Worm (Caenorhabditis elegans) whole organism, late embryonic: Measurements from ENCODE around the gene Y43F8C.16.

ENCODE experiments used
- C08G9.2 ChIP-seq: sonication (generic microtip); optimal IDR thresholded peaks from 2 replicates; lab custom pipeline; 2016; ENCODE audit warnings: mild to moderate bottlenecking, missing genetic modification characterization, moderate library complexity, missing compliant biosample characterization
- Y22D7AL.16 ChIP-seq: sonication (generic microtip); optimal IDR thresholded peaks from 2 replicates; lab custom pipeline; 2016; ENCODE audit warnings: missing genetic modification characterization, missing compliant biosample characterization
- ahr-1 ChIP-seq: sonication (generic microtip); optimal IDR thresholded peaks from 2 replicates; lab custom pipeline; 2016; ENCODE audit warnings: missing genetic modification characterization, missing compliant biosample characterization
- ceh-14 ChIP-seq: sonication (generic microtip); optimal IDR thresholded peaks from 2 replicates; lab custom pipeline; 2016; ENCODE audit warnings: missing genotype, missing genetic modification characterization, missing compliant biosample characterization
- ceh-18 ChIP-seq: sonication (generic microtip); optimal IDR thresholded peaks from 2 replicates; lab custom pipeline; 2016; ENCODE audit warnings: missing genetic modification characterization, missing compliant biosample characterization
- ceh-19 ChIP-seq: fragments of 200-800 bp; sonication (Bioruptor generic); optimal IDR thresholded peaks from 2 replicates; lab custom pipeline; 2018; ENCODE audit warnings: mild to moderate bottlenecking, missing genetic modification characterization, missing compliant biosample characterization
- ceh-22 ChIP-seq: sonication (generic microtip); optimal IDR thresholded peaks from 2 replicates; lab custom pipeline; 2017; ENCODE audit warnings: missing biosample characterization, missing genetic modification characterization
- ceh-31 ChIP-seq: sonication (generic microtip); optimal IDR thresholded peaks from 2 replicates; lab custom pipeline; 2016; ENCODE audit warnings: missing genetic modification characterization, missing compliant biosample characterization
- ceh-34 ChIP-seq: sonication (generic microtip); optimal IDR thresholded peaks from 2 replicates; lab custom pipeline; 2016; ENCODE audit warnings: mild to moderate bottlenecking, missing genetic modification characterization, missing compliant biosample characterization
- ceh-45 ChIP-seq: fragments of 200-800 bp; sonication (Bioruptor generic); IDR thresholded peaks from 2 replicates; pipeline ENCODE4 v1.3.6; 2022; ENCODE audit warnings: missing genetic modification reagents, missing genetic modification characterization, missing compliant biosample characterization
- ceh-48 ChIP-seq: sonication (generic microtip); optimal IDR thresholded peaks from 2 replicates; lab custom pipeline; 2016; ENCODE audit warnings: missing genetic modification characterization, inconsistent platforms, missing compliant biosample characterization
- che-1 ChIP-seq: sonication (generic microtip); optimal IDR thresholded peaks from 2 replicates; lab custom pipeline; 2016; ENCODE audit warnings: mild to moderate bottlenecking, missing genetic modification characterization, missing compliant biosample characterization
- dve-1 ChIP-seq: sonication (generic microtip); optimal IDR thresholded peaks from 2 replicates; lab custom pipeline; 2017; ENCODE audit warnings: antibody characterized with exemption, mild to moderate bottlenecking, missing genetic modification characterization, missing compliant biosample characterization
- elt-2 ChIP-seq: sonication (generic microtip); optimal IDR thresholded peaks from 2 replicates; lab custom pipeline; 2016; ENCODE audit warnings: missing genetic modification reagents, missing genetic modification characterization, missing compliant biosample characterization
- eyg-1 ChIP-seq: sonication (generic microtip); optimal IDR thresholded peaks from 2 replicates; lab custom pipeline; 2016; ENCODE audit warnings: missing genotype, missing genetic modification characterization, missing compliant biosample characterization
- fkh-10 ChIP-seq: fragments of 150-350 bp; optimal IDR thresholded peaks from 2 replicates; lab custom pipeline; 2014; ENCODE audit warnings: missing biosample characterization, missing genetic modification reagents, missing genetic modification characterization
- fkh-6 ChIP-seq: sonication (generic microtip); optimal IDR thresholded peaks from 2 replicates; lab custom pipeline; 2016; ENCODE audit warnings: missing genetic modification characterization, missing compliant biosample characterization
- gmeb-2 ChIP-seq: sonication (generic microtip); optimal IDR thresholded peaks from 2 replicates; lab custom pipeline; 2016; ENCODE audit warnings: missing genetic modification characterization, inconsistent platforms, missing compliant biosample characterization
- hlh-15 ChIP-seq: sonication (generic microtip); optimal IDR thresholded peaks from 2 replicates; lab custom pipeline; 2016; ENCODE audit warnings: missing genetic modification characterization, missing compliant biosample characterization
- hlh-30 ChIP-seq: sonication (generic microtip); optimal IDR thresholded peaks from 2 replicates; lab custom pipeline; 2017; ENCODE audit warnings: antibody characterized with exemption, missing genetic modification characterization, missing compliant biosample characterization; ENCODE audit not compliant: insufficient read depth
- hlh-6 ChIP-seq: sonication (generic microtip); optimal IDR thresholded peaks from 2 replicates; lab custom pipeline; 2016; ENCODE audit warnings: missing genotype, missing genetic modification characterization, missing compliant biosample characterization
- lim-6 ChIP-seq: sonication (generic microtip); optimal IDR thresholded peaks from 2 replicates; lab custom pipeline; 2016; ENCODE audit warnings: missing genetic modification characterization, missing compliant biosample characterization
- madf-2 ChIP-seq: sonication (generic microtip); optimal IDR thresholded peaks from 2 replicates; lab custom pipeline; 2017; ENCODE audit warnings: missing genetic modification characterization, missing compliant biosample characterization
- mec-3 ChIP-seq: sonication (generic microtip); optimal IDR thresholded peaks from 2 replicates; lab custom pipeline; 2016; ENCODE audit warnings: borderline replicate concordance, missing genetic modification characterization, missing compliant biosample characterization
- nhr-232 ChIP-seq: sonication (generic microtip); optimal IDR thresholded peaks from 2 replicates; lab custom pipeline; 2016; ENCODE audit warnings: missing genetic modification characterization, missing compliant biosample characterization
- odd-2 ChIP-seq: sonication (generic microtip); optimal IDR thresholded peaks from 2 replicates; lab custom pipeline; 2017; ENCODE audit warnings: antibody characterized with exemption, mild to moderate bottlenecking, missing genetic modification characterization, missing compliant biosample characterization
- pag-3 ChIP-seq: sonication (generic microtip); optimal IDR thresholded peaks from 2 replicates; lab custom pipeline; 2016; ENCODE audit warnings: missing compliant biosample characterization, missing genetic modification characterization, borderline replicate concordance
- pat-9 ChIP-seq: fragments of 200-800 bp; sonication (Bioruptor generic); optimal IDR thresholded peaks from 2 replicates; lab custom pipeline; 2018; ENCODE audit warnings: mild to moderate bottlenecking, missing genetic modification characterization, moderate library complexity, missing compliant biosample characterization
- pax-1 ChIP-seq: fragments of 150-350 bp; optimal IDR thresholded peaks from 2 replicates; lab custom pipeline; 2014; ENCODE audit warnings: missing biosample characterization, missing genetic modification characterization
- pha-4 ChIP-seq: fragments of 150-350 bp; optimal IDR thresholded peaks from 2 replicates; lab custom pipeline; 2018; ENCODE audit warnings: missing biosample characterization, missing genetic modification reagents, missing genetic modification characterization
- rnt-1 ChIP-seq: sonication (generic microtip); optimal IDR thresholded peaks from 2 replicates; lab custom pipeline; 2016; ENCODE audit warnings: missing genetic modification characterization, missing compliant biosample characterization
- sdc-2 ChIP-seq: sonication (generic microtip); optimal IDR thresholded peaks from 2 replicates; lab custom pipeline; 2016; ENCODE audit warnings: missing genotype, missing genetic modification characterization, missing compliant biosample characterization
- sox-2 ChIP-seq: fragments of 200-800 bp; sonication (Bioruptor generic); IDR thresholded peaks from 2 replicates; pipeline ENCODE4 v1.3.6; 2022; ENCODE audit warnings: missing genetic modification reagents, missing genetic modification characterization, missing compliant biosample characterization
- sox-4 ChIP-seq: sonication (generic microtip); optimal IDR thresholded peaks from 2 replicates; lab custom pipeline; 2017; ENCODE audit warnings: mild to moderate bottlenecking, missing genetic modification characterization, inconsistent platforms, missing compliant biosample characterization
- tbx-2 ChIP-seq: sonication (generic microtip); optimal IDR thresholded peaks from 2 replicates; lab custom pipeline; 2016; ENCODE audit warnings: missing genetic modification characterization, missing compliant biosample characterization
- tbx-7 ChIP-seq: sonication (generic microtip); optimal IDR thresholded peaks from 2 replicates; lab custom pipeline; 2016; ENCODE audit warnings: missing genotype, missing genetic modification characterization, missing compliant biosample characterization
- ttx-3 ChIP-seq: sonication (generic microtip); optimal IDR thresholded peaks from 2 replicates; lab custom pipeline; 2016; ENCODE audit warnings: missing genetic modification reagents, missing genetic modification characterization, missing compliant biosample characterization
- unc-55 ChIP-seq: sonication (generic microtip); optimal IDR thresholded peaks from 2 replicates; lab custom pipeline; 2017; ENCODE audit warnings: missing biosample characterization, missing genetic modification reagents, missing genetic modification characterization
- zip-5 ChIP-seq: sonication (generic microtip); optimal IDR thresholded peaks from 2 replicates; lab custom pipeline; 2016; ENCODE audit warnings: missing genetic modification characterization, missing compliant biosample characterization
- ztf-16 ChIP-seq: sonication (generic microtip); optimal IDR thresholded peaks from 2 replicates; lab custom pipeline; 2017; ENCODE audit warnings: missing genetic modification characterization, missing compliant biosample characterization

The Y43F8C.16 gene

DNA sequence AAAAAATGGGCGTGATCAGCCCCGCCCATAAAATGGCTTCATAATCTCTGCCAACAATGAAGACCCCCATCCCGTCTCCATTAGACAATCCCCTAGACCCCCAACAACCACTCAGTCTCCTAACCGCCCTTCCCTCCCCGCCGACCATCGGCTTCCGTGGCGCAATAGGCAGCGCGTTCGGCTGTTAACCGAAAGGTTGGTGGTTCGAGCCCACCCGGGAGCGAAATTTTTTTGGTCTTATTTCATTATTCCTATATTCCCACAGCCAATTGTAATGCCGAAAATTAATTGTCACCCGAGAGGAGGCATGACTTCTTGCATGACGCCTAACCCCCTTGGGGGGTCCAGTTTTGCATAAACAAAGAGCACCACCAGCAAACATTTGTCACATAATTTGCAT is 7.6 kb upstream of the Y43F8C.16 start (continued):
- TF ChIP-seq odd-2 (tag; lab: Kevin White, UChicago) (no peak), hlh-30 (tag; lab: Kevin White, UChicago) (no peak), ceh-14 (tag; lab: Kevin White, UChicago) (peak; percentile 22), ceh-19 (peak; percentile 83), ceh-22 (no peak), elt-2 (tag; lab: Kevin White, UChicago) (peak; percentile 54), Y22D7AL.16 (tag; lab: Kevin White, UChicago) (peak; percentile 47), gmeb-2 (tag; lab: Kevin White, UChicago) (peak; percentile 66), che-1 (tag; lab: Kevin White, UChicago) (peak; percentile 52), sox-2 (GFP tag; lab: Robert Waterston, UW) (peak; percentile 51), sdc-2 (tag; lab: Kevin White, UChicago) (peak; percentile 34), eyg-1 (tag; lab: Kevin White, UChicago) (no peak), ceh-31 (tag; lab: Kevin White, UChicago) (no peak), madf-2 (peak; percentile 18), ztf-16 (peak; percentile 16), ceh-48 (tag; lab: Kevin White, UChicago) (peak; percentile 36), ahr-1 (no peak), sox-4 (tag; lab: Kevin White, UChicago) (peak; percentile 56), hlh-6 (tag; lab: Kevin White, UChicago) (peak; percentile 63), rnt-1 (tag; lab: Kevin White, UChicago) (no peak), unc-55 (GFP tag; lab: Kevin White, UChicago) (no peak), zip-5 (peak; percentile 5), ceh-34 (peak; percentile 58), hlh-15 (peak; percentile 45), ttx-3 (tag; lab: Kevin White, UChicago) (peak; percentile 45), fkh-6 (tag; lab: Kevin White, UChicago) (peak; percentile 19), C08G9.2 (peak; percentile 24), pat-9 (no peak), nhr-232 (tag; lab: Kevin White, UChicago) (peak; percentile 55), mec-3 (tag; lab: Kevin White, UChicago) (no peak), dve-1 (tag; lab: Kevin White, UChicago) (no peak), lim-6 (tag; lab: Kevin White, UChicago) (no peak)

DNA sequence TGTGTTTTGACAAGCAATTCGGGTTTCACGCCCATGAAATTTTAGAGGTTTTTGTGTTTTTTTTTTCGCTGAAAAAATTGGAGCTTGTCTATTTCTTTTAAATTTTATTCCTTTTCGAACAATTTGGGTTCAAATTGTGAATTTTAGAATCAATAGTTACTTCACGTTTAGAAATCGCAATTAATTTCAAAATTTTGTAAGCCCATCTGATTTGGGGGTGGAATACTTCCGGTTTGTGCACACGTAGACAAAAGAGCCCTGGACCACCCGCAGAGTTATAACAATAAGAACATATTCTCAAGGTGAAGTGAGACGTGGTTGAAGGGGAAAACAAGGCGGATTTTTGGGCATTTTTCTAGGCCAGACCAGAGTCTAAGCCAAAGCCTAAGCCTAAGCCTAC is 3.9 kb upstream of the Y43F8C.16 start, which contains the start of gene Y116F11A.6:
Gene Y116F11A.6 (plus strand): TSS at position 301 of the 400 bp plus-strand sequence.
- no peak for TF ChIP-seq tbx-7 (tag; lab: Kevin White, UChicago)
- no peak for TF ChIP-seq pha-4 (tag; lab: Kevin White, UChicago)
- no peak for TF ChIP-seq ceh-45 (GFP tag; lab: Robert Waterston, UW)
- no peak for TF ChIP-seq pax-1 (tag; lab: Kevin White, UChicago)
- no peak for TF ChIP-seq tbx-2 (tag; lab: Kevin White, UChicago)
- TF ChIP-seq fkh-10 (GFP tag; lab: Kevin White, UChicago): no peak
- no peak for TF ChIP-seq elt-2 (tag; lab: Kevin White, UChicago)
- TF ChIP-seq, all 69 proteins: peak for 0

DNA sequence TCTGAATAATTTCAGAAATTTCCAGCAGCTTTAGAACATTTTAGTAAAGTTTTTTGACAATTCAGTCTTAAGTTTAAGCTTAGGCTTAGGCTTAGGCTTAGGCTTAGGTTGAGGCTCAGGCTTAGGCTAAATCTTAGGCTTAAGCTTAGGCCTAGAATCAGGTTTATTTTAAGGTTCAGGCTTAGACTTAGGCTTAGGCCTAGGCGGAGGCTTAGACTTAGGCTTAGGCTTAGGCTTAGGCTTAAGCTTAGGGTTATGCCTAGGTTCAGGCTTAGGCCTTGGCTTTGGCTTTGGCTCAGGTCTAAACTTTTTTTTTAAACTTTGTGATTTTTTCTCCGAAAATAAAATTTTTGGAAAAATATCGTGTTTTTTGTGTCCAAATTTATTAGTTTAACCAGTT is 3.3 kb upstream of the Y43F8C.16 start:
- no peak for TF ChIP-seq fkh-6 (tag; lab: Kevin White, UChicago)
- no peak for TF ChIP-seq pag-3 (tag; lab: Kevin White, UChicago)
- no peak for TF ChIP-seq hlh-15
- TF ChIP-seq hlh-6 (tag; lab: Kevin White, UChicago): no peak
- TF ChIP-seq ceh-18 (tag; lab: Kevin White, UChicago): no peak
